Worm (Caenorhabditis elegans) whole organism, late embryonic: ENCODE data around the gene jip-1.

Experiments used
- C08G9.2 ChIP-seq: sonication (generic microtip); optimal IDR thresholded peaks from 2 replicates; lab custom pipeline; 2016; ENCODE audit warnings: mild to moderate bottlenecking, missing genetic modification characterization, moderate library complexity, missing compliant biosample characterization
- C38D4.7 ChIP-seq: fragments of 200-800 bp; sonication (Bioruptor generic); optimal IDR thresholded peaks from 2 replicates; lab custom pipeline; 2018; ENCODE audit warnings: mild to moderate bottlenecking, missing genetic modification characterization, moderate library complexity, missing compliant biosample characterization
- K02D7.2 ChIP-seq: sonication (generic microtip); optimal IDR thresholded peaks from 2 replicates; lab custom pipeline; 2017; ENCODE audit warnings: mild to moderate bottlenecking, missing genetic modification characterization, missing compliant biosample characterization
- K09A11.1 ChIP-seq: sonication (generic microtip); optimal IDR thresholded peaks from 2 replicates; lab custom pipeline; 2017; ENCODE audit warnings: antibody characterized with exemption, mild to moderate bottlenecking, missing genetic modification characterization, missing compliant biosample characterization; ENCODE audit not compliant: insufficient read depth
- T23F11.4 ChIP-seq: fragments of 200-800 bp; sonication (Bioruptor generic); optimal IDR thresholded peaks from 2 replicates; lab custom pipeline; 2018; ENCODE audit warnings: mild to moderate bottlenecking, missing genetic modification characterization, missing compliant biosample characterization
- ahr-1 ChIP-seq: sonication (generic microtip); optimal IDR thresholded peaks from 2 replicates; lab custom pipeline; 2016; ENCODE audit warnings: missing genetic modification characterization, missing compliant biosample characterization
- ama-1 ChIP-seq: fragments of 150-350 bp; optimal IDR thresholded peaks from 2 replicates; lab custom pipeline; 2014
- ceh-14 ChIP-seq: sonication (generic microtip); optimal IDR thresholded peaks from 2 replicates; lab custom pipeline; 2016; ENCODE audit warnings: missing genotype, missing genetic modification characterization, missing compliant biosample characterization
- ceh-19 ChIP-seq: fragments of 200-800 bp; sonication (Bioruptor generic); optimal IDR thresholded peaks from 2 replicates; lab custom pipeline; 2018; ENCODE audit warnings: mild to moderate bottlenecking, missing genetic modification characterization, missing compliant biosample characterization
- ceh-2 ChIP-seq: sonication (generic microtip); optimal IDR thresholded peaks from 2 replicates; lab custom pipeline; 2016; ENCODE audit warnings: missing genotype, missing genetic modification characterization, missing compliant biosample characterization
- ceh-22 ChIP-seq: sonication (generic microtip); optimal IDR thresholded peaks from 2 replicates; lab custom pipeline; 2017; ENCODE audit warnings: missing biosample characterization, missing genetic modification characterization
- ceh-31 ChIP-seq: sonication (generic microtip); optimal IDR thresholded peaks from 2 replicates; lab custom pipeline; 2016; ENCODE audit warnings: missing genetic modification characterization, missing compliant biosample characterization
- ceh-34 ChIP-seq: sonication (generic microtip); optimal IDR thresholded peaks from 2 replicates; lab custom pipeline; 2016; ENCODE audit warnings: mild to moderate bottlenecking, missing genetic modification characterization, missing compliant biosample characterization
- ceh-45 ChIP-seq: fragments of 200-800 bp; sonication (Bioruptor generic); IDR thresholded peaks from 2 replicates; pipeline ENCODE4 v1.3.6; 2022; ENCODE audit warnings: missing genetic modification reagents, missing genetic modification characterization, missing compliant biosample characterization
- ceh-48 ChIP-seq: sonication (generic microtip); optimal IDR thresholded peaks from 2 replicates; lab custom pipeline; 2016; ENCODE audit warnings: missing genetic modification characterization, inconsistent platforms, missing compliant biosample characterization
- ceh-6 ChIP-seq: fragments of 200-800 bp; sonication (Bioruptor generic); optimal IDR thresholded peaks from 2 replicates; lab custom pipeline; 2018; ENCODE audit warnings: mild to moderate bottlenecking, missing genetic modification characterization, missing compliant biosample characterization
- ceh-9 ChIP-seq: sonication (generic microtip); optimal IDR thresholded peaks from 2 replicates; lab custom pipeline; 2016; ENCODE audit warnings: mild to moderate bottlenecking, missing genetic modification characterization, inconsistent platforms, missing compliant biosample characterization
- dve-1 ChIP-seq: sonication (generic microtip); optimal IDR thresholded peaks from 2 replicates; lab custom pipeline; 2017; ENCODE audit warnings: antibody characterized with exemption, mild to moderate bottlenecking, missing genetic modification characterization, missing compliant biosample characterization
- elt-2 ChIP-seq: sonication (generic microtip); optimal IDR thresholded peaks from 2 replicates; lab custom pipeline; 2016; ENCODE audit warnings: missing genetic modification reagents, missing genetic modification characterization, missing compliant biosample characterization
- eyg-1 ChIP-seq: sonication (generic microtip); optimal IDR thresholded peaks from 2 replicates; lab custom pipeline; 2016; ENCODE audit warnings: missing genotype, missing genetic modification characterization, missing compliant biosample characterization
- fax-1 ChIP-seq: sonication (generic microtip); optimal IDR thresholded peaks from 2 replicates; lab custom pipeline; 2016; ENCODE audit warnings: missing genotype, missing genetic modification characterization, missing compliant biosample characterization
- hlh-13 ChIP-seq: fragments of 200-800 bp; sonication (Bioruptor generic); optimal IDR thresholded peaks from 2 replicates; lab custom pipeline; 2018; ENCODE audit warnings: mild to moderate bottlenecking, missing genetic modification characterization, missing compliant biosample characterization
- hlh-30 ChIP-seq: sonication (generic microtip); optimal IDR thresholded peaks from 2 replicates; lab custom pipeline; 2017; ENCODE audit warnings: antibody characterized with exemption, missing genetic modification characterization, missing compliant biosample characterization; ENCODE audit not compliant: insufficient read depth
- lim-6 ChIP-seq: sonication (generic microtip); optimal IDR thresholded peaks from 2 replicates; lab custom pipeline; 2016; ENCODE audit warnings: missing genetic modification characterization, missing compliant biosample characterization
- madf-2 ChIP-seq: sonication (generic microtip); optimal IDR thresholded peaks from 2 replicates; lab custom pipeline; 2017; ENCODE audit warnings: missing genetic modification characterization, missing compliant biosample characterization
- nfya-1 ChIP-seq: sonication (generic microtip); optimal IDR thresholded peaks from 2 replicates; lab custom pipeline; 2017; ENCODE audit warnings: missing genetic modification characterization, mild to moderate bottlenecking, missing compliant biosample characterization, antibody characterized with exemption, moderate library complexity
- nhr-11 ChIP-seq: fragments of 150-350 bp; optimal IDR thresholded peaks from 2 replicates; lab custom pipeline; 2014; ENCODE audit warnings: missing biosample characterization, missing genetic modification characterization
- nhr-232 ChIP-seq: sonication (generic microtip); optimal IDR thresholded peaks from 2 replicates; lab custom pipeline; 2016; ENCODE audit warnings: missing genetic modification characterization, missing compliant biosample characterization
- pag-3 ChIP-seq: sonication (generic microtip); optimal IDR thresholded peaks from 2 replicates; lab custom pipeline; 2016; ENCODE audit warnings: missing compliant biosample characterization, missing genetic modification characterization, borderline replicate concordance
- pat-9 ChIP-seq: fragments of 200-800 bp; sonication (Bioruptor generic); optimal IDR thresholded peaks from 2 replicates; lab custom pipeline; 2018; ENCODE audit warnings: mild to moderate bottlenecking, missing genetic modification characterization, moderate library complexity, missing compliant biosample characterization
- pha-2 ChIP-seq: sonication (generic microtip); optimal IDR thresholded peaks from 2 replicates; lab custom pipeline; 2017; ENCODE audit warnings: mild to moderate bottlenecking, missing genetic modification characterization, missing compliant biosample characterization
- pqm-1 ChIP-seq: sonication (generic microtip); optimal IDR thresholded peaks from 2 replicates; lab custom pipeline; 2016; ENCODE audit warnings: missing genetic modification characterization, missing compliant biosample characterization
- ref-2 ChIP-seq: sonication (generic microtip); optimal IDR thresholded peaks from 2 replicates; lab custom pipeline; 2016; ENCODE audit warnings: missing genetic modification characterization, missing compliant biosample characterization
- tbx-7 ChIP-seq: sonication (generic microtip); optimal IDR thresholded peaks from 2 replicates; lab custom pipeline; 2016; ENCODE audit warnings: missing genotype, missing genetic modification characterization, missing compliant biosample characterization
- unc-3 ChIP-seq, 2 experiments: fragments of 200-800 bp in 1 of 2; sonication (Bioruptor generic) in 1 of 2; sonication (generic microtip) in 1 of 2; conservative IDR thresholded peaks in 1 of 2; optimal IDR thresholded peaks in 1 of 2; 2 replicates each; pipeline versions ENCODE4 v1.3.6 to Lab custom; 2016 to 2022; ENCODE audit warnings: missing compliant biosample characterization in 2 of 2, missing genetic modification characterization in 2 of 2, missing genetic modification reagents in 1 of 2
- unc-42 ChIP-seq: sonication (generic microtip); optimal IDR thresholded peaks from 2 replicates; lab custom pipeline; 2016; ENCODE audit warnings: missing genotype, missing genetic modification characterization, missing compliant biosample characterization
- unc-55 ChIP-seq: sonication (generic microtip); optimal IDR thresholded peaks from 2 replicates; lab custom pipeline; 2017; ENCODE audit warnings: missing biosample characterization, missing genetic modification reagents, missing genetic modification characterization

The jip-1 gene

ce11 chrII:1341416-1341815 lies 14.6 kb downstream of the jip-1 start:
- TF ChIP-seq unc-42 (tag; lab: Kevin White, UChicago) (peak; percentile 99), pat-9 (tag; lab: Kevin White, UChicago) (no peak), pqm-1 (tag; lab: Kevin White, UChicago) (no peak), ceh-31 (tag; lab: Kevin White, UChicago) (peak; percentile 28), ceh-48 (peak; percentile 90), ceh-2 (tag; lab: Kevin White, UChicago) (no peak)
- TF ChIP-seq, all 69 proteins: peak for 3

ce11 chrII:1343748-1344147 lies 17.0 kb downstream of the jip-1 start:
- TF ChIP-seq nhr-11 (no peak), lim-6 (tag; lab: Kevin White, UChicago) (no peak), ceh-22 (tag; lab: Kevin White, UChicago) (no peak), unc-3 (GFP tag; conservative IDR thresholded peaks at IDR 0.05; lab: Robert Waterston, UW) (no peak), unc-3 (tag; optimal IDR thresholded peaks at IDR 0.05; lab: Kevin White, UChicago) (no peak), unc-42 (tag; lab: Kevin White, UChicago) (peak; percentile 78), eyg-1 (tag; lab: Kevin White, UChicago) (no peak), ceh-48 (peak; percentile 43)

- no peak for TF ChIP-seq fax-1 (tag; lab: Kevin White, UChicago)
- no peak for TF ChIP-seq ceh-9
- TF ChIP-seq ceh-45 (GFP tag; lab: Robert Waterston, UW) = no peak
- no peak for TF ChIP-seq ceh-34 (tag; lab: Kevin White, UChicago)
- TF ChIP-seq ceh-14 = no peak
- no peak for TF ChIP-seq ahr-1 (tag; lab: Kevin White, UChicago)
- no peak for TF ChIP-seq unc-55 (GFP tag; lab: Kevin White, UChicago)
- no peak for TF ChIP-seq ceh-19 (GFP tag; lab: Kevin White, UChicago)
- TF ChIP-seq hlh-30 (tag; lab: Kevin White, UChicago) = no peak
- TF ChIP-seq nhr-232 (tag; lab: Kevin White, UChicago) = no peak
- no peak for TF ChIP-seq lim-6 (tag; lab: Kevin White, UChicago)
- TF ChIP-seq ama-1 = no peak
- no peak for TF ChIP-seq ref-2 (tag; lab: Kevin White, UChicago)
- no peak for TF ChIP-seq K02D7.2
- no peak for TF ChIP-seq K09A11.1
Observed at ce11 chrII:1344524-1345119, 17.8 kb downstream of the jip-1 start.

DNA sequence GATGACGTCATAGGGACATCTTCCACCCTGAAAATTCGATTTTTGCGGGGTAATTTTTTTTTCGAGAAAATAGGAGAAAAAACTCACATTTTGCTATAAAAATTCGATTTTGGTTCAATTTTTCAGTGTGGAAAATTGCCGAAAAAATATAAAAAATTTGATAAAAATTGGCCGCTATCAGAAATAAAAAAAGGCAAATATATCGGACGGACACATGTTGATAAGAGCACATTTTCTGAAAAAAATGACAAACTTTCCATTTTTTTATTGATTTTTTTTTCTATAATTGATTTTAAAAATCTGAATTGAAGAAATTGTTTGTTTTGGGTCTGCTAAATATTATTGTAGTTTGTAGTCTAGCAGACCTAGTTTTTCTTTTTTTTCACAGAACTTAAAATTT lies 28.7 kb downstream of the jip-1 start, which contains the start of gene C13A10.1:
C13A10.1 (minus strand) TSS at position 170 of the 400 bp plus-strand sequence.
- peak; percentile 39 for TF ChIP-seq elt-2
- no peak for TF ChIP-seq ceh-2 (tag; lab: Kevin White, UChicago)

DNA sequence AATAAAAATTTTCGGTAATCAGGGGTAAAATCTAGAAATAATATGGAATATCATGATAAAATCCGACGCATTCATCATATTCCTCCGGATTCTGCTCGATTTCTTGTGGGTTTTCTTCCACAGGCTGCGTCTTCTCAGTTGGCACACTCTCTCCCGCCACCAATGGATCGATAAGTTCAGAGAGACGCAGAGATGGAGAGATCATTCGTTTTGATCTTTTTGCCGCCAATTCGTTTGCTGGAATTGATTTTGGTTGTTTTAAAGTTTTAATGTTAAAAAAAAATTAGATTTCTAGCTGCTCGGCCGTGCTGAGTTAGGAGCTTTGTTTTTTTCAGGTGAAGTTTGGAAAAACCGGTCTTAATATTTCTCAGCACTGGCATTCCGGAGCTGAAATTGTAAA lies 30.5 kb downstream of the jip-1 start:
- no peak for TF ChIP-seq tbx-7 (tag; lab: Kevin White, UChicago)
- no peak for TF ChIP-seq madf-2 (tag; lab: Kevin White, UChicago)

- no peak for TF ChIP-seq pqm-1 (tag; lab: Kevin White, UChicago)
- no peak for TF ChIP-seq madf-2 (tag; lab: Kevin White, UChicago)
- no peak for TF ChIP-seq C08G9.2
- no peak for TF ChIP-seq ceh-19 (GFP tag; lab: Kevin White, UChicago)
Observed at ce11 chrII:1357905-1358304, 31.1 kb downstream of the jip-1 start, which contains the start of gene C13A10.2. C13A10.2 (minus strand) TSS chrII:1358005.

DNA sequence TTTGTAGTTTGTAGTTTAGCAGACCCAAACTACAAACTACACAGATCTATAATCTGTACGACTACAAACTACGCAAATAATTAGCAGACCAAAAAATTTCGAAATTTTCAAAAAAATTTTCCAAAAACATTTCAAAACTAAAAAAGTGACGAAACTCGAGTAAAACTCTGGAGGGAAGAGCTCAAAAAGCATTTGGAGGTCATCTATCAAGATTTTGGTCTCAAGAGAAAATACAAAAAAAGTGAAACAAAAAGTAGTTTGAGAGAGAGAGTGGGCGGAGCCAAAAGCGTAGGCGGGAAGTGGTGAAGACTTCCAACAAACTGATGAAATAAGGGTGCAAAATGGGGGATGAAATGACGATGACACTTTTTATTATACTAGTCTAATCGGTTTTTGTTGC lies 33.5 kb downstream of the jip-1 start:
- TF ChIP-seq C38D4.7 (GFP tag; lab: Kevin White, UChicago) (no peak), ceh-9 (no peak), eyg-1 (tag; lab: Kevin White, UChicago) (no peak), ceh-45 (GFP tag; lab: Robert Waterston, UW) (no peak), hlh-13 (GFP tag; lab: Kevin White, UChicago) (no peak), ceh-2 (tag; lab: Kevin White, UChicago) (no peak), tbx-7 (tag; lab: Kevin White, UChicago) (no peak), ref-2 (tag; lab: Kevin White, UChicago) (no peak), ceh-6 (no peak), pag-3 (no peak), pha-2 (tag; lab: Kevin White, UChicago) (no peak), elt-2 (no peak), T23F11.4 (GFP tag; lab: Kevin White, UChicago) (no peak), dve-1 (tag; lab: Kevin White, UChicago) (no peak), nfya-1 (tag; lab: Kevin White, UChicago) (no peak), ceh-34 (tag; lab: Kevin White, UChicago) (no peak), pat-9 (tag; lab: Kevin White, UChicago) (no peak), ama-1 (no peak), ceh-22 (tag; lab: Kevin White, UChicago) (no peak)
- TF ChIP-seq, all 69 proteins: peak for 0
